Worm (Caenorhabditis elegans) whole organism, L3 larva: ENCODE results near the gene skat-1.

Source experiments
- ceh-9 ChIP-seq: sonication (generic microtip); optimal IDR thresholded peaks from 2 replicates; lab custom pipeline; 2018; ENCODE audit warnings: missing biosample characterization, missing genetic modification characterization
- egl-27 ChIP-seq: sonication (generic microtip); optimal IDR thresholded peaks from 4 replicates; lab custom pipeline; 2017; ENCODE audit warnings: missing biosample characterization, missing genetic modification reagents, missing genetic modification characterization
- lin-39 ChIP-seq: fragments of 150-350 bp; optimal IDR thresholded peaks from 2 replicates; lab custom pipeline; 2018; ENCODE audit warnings: missing biosample characterization, missing genetic modification reagents, missing genetic modification characterization
- mml-1 ChIP-seq: fragments of 150-350 bp; sonication (generic microtip); optimal IDR thresholded peaks from 3 replicates; lab custom pipeline; 2014; ENCODE audit warnings: missing biosample characterization, missing genetic modification characterization
- nhr-25 ChIP-seq: sonication (generic microtip); optimal IDR thresholded peaks from 2 replicates; lab custom pipeline; 2017; ENCODE audit warnings: missing biosample characterization, missing genetic modification characterization
- nhr-28 ChIP-seq: fragments of 150-350 bp; optimal IDR thresholded peaks from 2 replicates; lab custom pipeline; 2014; ENCODE audit warnings: missing biosample characterization, missing genetic modification characterization
- pqm-1 ChIP-seq: fragments of 150-350 bp; optimal IDR thresholded peaks from 2 replicates; lab custom pipeline; 2017; ENCODE audit warnings: missing biosample characterization, missing genetic modification characterization, inconsistent platforms
- sea-2 ChIP-seq: fragments of 150-350 bp; sonication (generic microtip); optimal IDR thresholded peaks from 4 replicates; lab custom pipeline; 2014; ENCODE audit warnings: missing biosample characterization, missing genetic modification reagents, missing genetic modification characterization
- snpc-4 ChIP-seq: fragments of 150-350 bp; optimal IDR thresholded peaks from 2 replicates; lab custom pipeline; 2014; ENCODE audit warnings: missing biosample characterization, missing genetic modification characterization

- TF ChIP-seq egl-27 (tag; lab: Kevin White, UChicago) = no peak
- no peak for TF ChIP-seq ceh-9
- TF ChIP-seq pqm-1 (tag; lab: Kevin White, UChicago) = no peak
- no peak for TF ChIP-seq mml-1 (tag; lab: Kevin White, UChicago)
- TF ChIP-seq sea-2 (GFP tag; lab: Kevin White, UChicago) = no peak
- no peak for TF ChIP-seq snpc-4 (tag; lab: Kevin White, UChicago)
- no peak for TF ChIP-seq lin-39 (tag; lab: Kevin White, UChicago)
- TF ChIP-seq nhr-25 = no peak
- TF ChIP-seq nhr-28 = no peak
Measured at ce11 chrIII:8988061-8988460, 8.5 kb downstream of the skat-1 start.
